Fruit fly (Drosophila melanogaster): ENCODE data around the gene CG3939.

The CG3939 gene

DNA sequence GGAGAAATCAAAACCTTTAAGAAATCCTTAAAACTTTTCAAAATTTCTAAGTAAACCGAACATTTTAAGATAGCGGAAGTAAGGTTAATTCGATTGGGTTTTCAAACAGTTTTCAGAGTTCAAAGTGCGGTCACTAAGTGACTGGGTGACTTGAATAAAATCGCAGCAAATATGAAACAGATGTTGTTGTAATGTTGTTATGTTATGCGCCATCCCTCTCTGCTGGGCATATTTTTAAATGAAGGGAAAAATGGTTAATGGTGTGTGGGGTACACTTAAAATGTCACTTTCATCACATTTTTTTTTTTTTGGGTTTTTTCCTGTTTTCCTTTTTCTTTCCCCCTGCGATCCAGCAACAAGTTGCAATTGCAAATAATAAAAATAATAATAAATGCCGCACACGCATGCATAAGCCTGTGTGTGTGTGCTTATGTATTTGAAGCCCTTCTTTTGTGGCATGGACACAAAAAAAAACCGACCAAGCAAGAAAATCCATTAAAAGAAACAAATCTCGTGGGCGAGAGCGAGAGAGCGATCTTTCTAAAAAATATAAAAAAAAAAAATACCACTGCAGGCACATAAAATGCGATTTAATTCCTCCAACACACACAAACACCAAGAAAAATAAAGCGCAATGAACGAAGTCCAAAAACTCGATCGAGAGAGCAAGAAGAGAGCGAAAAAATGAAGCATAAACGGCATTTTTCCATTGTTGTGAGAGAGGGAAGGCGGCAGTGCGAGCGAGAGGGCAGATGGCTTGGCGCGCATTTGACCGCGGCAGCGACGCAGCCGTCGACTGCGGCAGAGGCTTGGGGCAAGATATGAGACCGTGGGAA lies 13.1 kb upstream of the CG3939 start (continued):
- TF ChIP-seq ap (GFP tag; IDR thresholded peaks at IDR 0.05) (no peak), jumu (GFP tag; optimal IDR thresholded peaks at IDR 0.05) (no peak), lmd (GFP tag; IDR thresholded peaks at IDR 0.05) (no peak), ac (GFP tag; optimal IDR thresholded peaks at IDR 0.05) (no peak), Sox102F (GFP tag; optimal IDR thresholded peaks at IDR 0.05) (no peak), mld (GFP tag; IDR thresholded peaks at IDR 0.05; ENCODE audit: partially characterized antibody) (no peak), CG4360 (GFP tag; IDR thresholded peaks at IDR 0.05) (peak; percentile 62), Taf1 (GFP tag; IDR thresholded peaks at IDR 0.05) (no peak), ems (GFP tag; optimal IDR thresholded peaks at IDR 0.05) (no peak), CG6683 (GFP tag; optimal IDR thresholded peaks at IDR 0.05) (no peak), Adf1 (GFP tag; IDR thresholded peaks at IDR 0.05) (peak; percentile 91), NC2α (GFP tag; optimal IDR thresholded peaks at IDR 0.05) (no peak), maf-S (GFP tag; optimal IDR thresholded peaks at IDR 0.05) (no peak), sens (GFP tag) (peak; percentile 36), Usf (GFP tag; optimal IDR thresholded peaks at IDR 0.05) (no peak), sqz (GFP tag; optimal IDR thresholded peaks at IDR 0.05) (peak; percentile 97), zf30C (GFP tag; optimal IDR thresholded peaks at IDR 0.05) (no peak), row (GFP tag; IDR thresholded peaks at IDR 0.05) (no peak), CG5180 (GFP tag; optimal IDR thresholded peaks at IDR 0.05) (no peak), CG14710 (tag; optimal IDR thresholded peaks at IDR 0.05) (no peak), Ptx1 (GFP tag; IDR thresholded peaks at IDR 0.05) (no peak), Lpt (GFP tag; optimal IDR thresholded peaks at IDR 0.05) (no peak), Gug (GFP tag; IDR thresholded peaks at IDR 0.05) (no peak), CG17328 (GFP tag; IDR thresholded peaks at IDR 0.05) (no peak), CG15011 (GFP tag; optimal IDR thresholded peaks at IDR 0.05) (no peak), CG4617 (GFP tag; optimal IDR thresholded peaks at IDR 0.05; ENCODE audit: borderline replicate concordance) (no peak), tll (GFP tag; optimal IDR thresholded peaks at IDR 0.05) (no peak), CG3726 (GFP tag; IDR thresholded peaks at IDR 0.05) (no peak), odd (GFP tag; optimal IDR thresholded peaks at IDR 0.05) (no peak), CG3281 (GFP tag; optimal IDR thresholded peaks at IDR 0.05) (no peak), Hr78 (GFP tag; optimal IDR thresholded peaks at IDR 0.05) (no peak), eyg (GFP tag; optimal IDR thresholded peaks at IDR 0.05) (no peak), NK7.1 (GFP tag; optimal IDR thresholded peaks at IDR 0.05) (no peak), ara (GFP tag; IDR thresholded peaks at IDR 0.05) (0 out of 2 replicates have a peak, but pooled peaks have one; percentile 7), Mad (GFP tag; optimal IDR thresholded peaks at IDR 0.05) (no peak), dimm (GFP tag; IDR thresholded peaks at IDR 0.05) (no peak), CG7987 (GFP tag; optimal IDR thresholded peaks at IDR 0.05) (no peak), hkb (optimal IDR thresholded peaks at IDR 0.05) (no peak), hkb (GFP tag; IDR thresholded peaks at IDR 0.05) (no peak), Nf-YC (tag; optimal IDR thresholded peaks at IDR 0.05) (no peak), CG34376 (GFP tag; optimal IDR thresholded peaks at IDR 0.05) (no peak), Doc2 (GFP tag; IDR thresholded peaks at IDR 0.05) (no peak), CG6854 (GFP tag; optimal IDR thresholded peaks at IDR 0.05) (no peak), Ssrp (tag; optimal IDR thresholded peaks at IDR 0.05) (no peak), btn (GFP tag; optimal IDR thresholded peaks at IDR 0.05) (no peak), CG34422 (GFP tag; IDR thresholded peaks at IDR 0.05) (no peak), CG11723 (GFP tag; optimal IDR thresholded peaks at IDR 0.05) (no peak), CG1602 (GFP tag; optimal IDR thresholded peaks at IDR 0.05) (no peak), CG2202 (tag; optimal IDR thresholded peaks at IDR 0.05) (no peak), Ada2b (GFP tag; IDR thresholded peaks at IDR 0.05) (no peak), nom (GFP tag; optimal IDR thresholded peaks at IDR 0.05) (peak; percentile 86)
